Worm (Caenorhabditis elegans) whole organism, midembryonic: ENCODE measurements around the gene vhp-1.

Source experiments
- cog-1 ChIP-seq: sonication (generic microtip); optimal IDR thresholded peaks from 2 replicates; lab custom pipeline; 2016; ENCODE audit warnings: missing genetic modification characterization, missing compliant biosample characterization
- klf-2 ChIP-seq: fragments of 200-800 bp; sonication (Bioruptor generic); conservative IDR thresholded peaks from 2 replicates; pipeline ENCODE4 v1.3.6; 2022; ENCODE audit warnings: missing genetic modification reagents, missing genetic modification characterization, missing compliant biosample characterization
- med-1 ChIP-seq: sonication (generic microtip); optimal IDR thresholded peaks from 2 replicates; lab custom pipeline; 2017; ENCODE audit warnings: missing genetic modification characterization, mild to moderate bottlenecking, missing compliant biosample characterization, antibody characterized with exemption, missing genetic modification reagents; ENCODE audit not compliant: insufficient read depth
- ztf-23 ChIP-seq: fragments of 200-800 bp; sonication (Bioruptor generic); IDR thresholded peaks from 2 replicates; pipeline ENCODE4 v1.3.6; 2022; ENCODE audit warnings: missing genetic modification reagents, missing genetic modification characterization, missing compliant biosample characterization
- ztf-29 ChIP-seq: fragments of 200-800 bp; sonication (Bioruptor generic); IDR thresholded peaks from 2 replicates; pipeline ENCODE4 v1.3.6; 2022; ENCODE audit warnings: missing genetic modification reagents, missing genetic modification characterization, missing compliant biosample characterization

ce11 chrII:5365645-5366044 is 42.6 kb downstream of the vhp-1 start, which contains the start of gene F09E5.16:
- TF ChIP-seq med-1 (no peak), cog-1 (tag; lab: Kevin White, UChicago) (no peak), klf-2 (GFP tag; lab: Robert Waterston, UW) (no peak), ztf-23 (GFP tag; lab: Robert Waterston, UW) (no peak), ztf-29 (GFP tag; lab: Robert Waterston, UW) (no peak)
